Fruit fly (Drosophila melanogaster) whole organism, embryonic: ENCODE results near the gene CG31908.

Experiments
- Antp ChIP-seq: fragments of 200-800 bp; sonication (Bioruptor generic); optimal IDR thresholded peaks from 3 replicates; lab custom pipeline; 2016; ENCODE audit warnings: missing biosample characterization, missing genetic modification characterization
- CG10959 ChIP-seq: fragments of 200-800 bp; sonication (Bioruptor generic); IDR thresholded peaks from 2 replicates; pipeline ENCODE4 v1.3.6; 2022; ENCODE audit warnings: missing biosample characterization, missing genetic modification characterization
- CG11093 ChIP-seq: fragments of 200-800 bp; sonication (Bioruptor generic); IDR thresholded peaks from 3 replicates; pipeline ENCODE4 v1.3.6; 2022; ENCODE audit warnings: missing biosample characterization, missing genetic modification characterization
- CG12104 ChIP-seq: fragments of 200-800 bp; sonication (Bioruptor generic); optimal IDR thresholded peaks from 3 replicates; lab custom pipeline; 2016; ENCODE audit warnings: missing biosample characterization, missing genetic modification characterization
- CG12219 ChIP-seq: fragments of 200-800 bp; sonication (Bioruptor generic); optimal IDR thresholded peaks from 3 replicates; lab custom pipeline; 2018; ENCODE audit warnings: missing biosample characterization, mild to moderate bottlenecking, missing genetic modification characterization
- CG12659 ChIP-seq: fragments of 200-800 bp; sonication (Bioruptor generic); optimal IDR thresholded peaks from 3 replicates; lab custom pipeline; 2017; ENCODE audit warnings: mild to moderate bottlenecking, missing biosample characterization, missing genetic modification reagents, missing genetic modification characterization
- CG13287 ChIP-seq: fragments of 200-800 bp; sonication (Bioruptor generic); IDR thresholded peaks from 2 replicates; pipeline ENCODE4 v1.3.6; 2022; ENCODE audit warnings: missing biosample characterization, missing genetic modification characterization; ENCODE audit not compliant: partially characterized antibody
- CG14667 ChIP-seq: fragments of 200-800 bp; sonication (Bioruptor generic); IDR thresholded peaks from 2 replicates; pipeline ENCODE4 v1.3.6; 2022; ENCODE audit warnings: missing biosample characterization, missing genetic modification characterization
- CG33213 ChIP-seq: fragments of 200-800 bp; sonication (Bioruptor generic); optimal IDR thresholded peaks from 3 replicates; lab custom pipeline; 2016; ENCODE audit warnings: missing biosample characterization, missing genetic modification characterization
- CG33557 ChIP-seq: fragments of 200-800 bp; sonication (Bioruptor generic); optimal IDR thresholded peaks from 2 replicates; lab custom pipeline; 2019; ENCODE audit warnings: missing biosample characterization, mild to moderate bottlenecking, missing genetic modification characterization, moderate library complexity
- CG34422 ChIP-seq: fragments of 200-800 bp; sonication (Bioruptor generic); IDR thresholded peaks from 3 replicates; pipeline ENCODE4 v1.3.6; 2022; ENCODE audit warnings: missing biosample characterization, missing genetic modification characterization
- CG3995 ChIP-seq: fragments of 200-800 bp; sonication (Bioruptor generic); optimal IDR thresholded peaks from 3 replicates; lab custom pipeline; 2016; ENCODE audit warnings: missing biosample characterization, missing genetic modification characterization
- CG8281 ChIP-seq: fragments of 200-800 bp; sonication (Bioruptor generic); optimal IDR thresholded peaks from 2 replicates; lab custom pipeline; 2018; ENCODE audit warnings: missing biosample characterization, mild to moderate bottlenecking, missing genetic modification characterization, moderate library complexity
- CG8290 ChIP-seq, 3 experiments: fragments of 200-800 bp; sonication (Bioruptor generic); optimal IDR thresholded peaks; 2 replicates each; lab custom pipeline; 2016 to 2019; ENCODE audit warnings: missing biosample characterization in 3 of 3, missing genetic modification characterization in 3 of 3, mild to moderate bottlenecking in 2 of 3, moderate library complexity in 1 of 3
- Camta ChIP-seq: fragments of 200-800 bp; sonication (Bioruptor generic); optimal IDR thresholded peaks from 2 replicates; lab custom pipeline; 2016; ENCODE audit warnings: missing biosample characterization, missing genetic modification characterization
- Dip2 ChIP-seq: fragments of 200-800 bp; sonication (Bioruptor generic); IDR thresholded peaks from 2 replicates; pipeline ENCODE4 v1.3.6; 2022; ENCODE audit warnings: missing biosample characterization, missing genetic modification characterization
- Doc3 ChIP-seq: fragments of 200-800 bp; sonication (Bioruptor generic); IDR thresholded peaks from 3 replicates; pipeline ENCODE4 v1.3.6; 2022; ENCODE audit warnings: missing biosample characterization, missing genetic modification characterization; ENCODE audit not compliant: partially characterized antibody
- Dp ChIP-seq: fragments of 200-800 bp; sonication (Bioruptor generic); optimal IDR thresholded peaks from 2 replicates; lab custom pipeline; 2018; ENCODE audit warnings: missing biosample characterization, mild to moderate bottlenecking, missing genetic modification characterization, moderate library complexity
- H15 ChIP-seq: fragments of 200-800 bp; sonication (Bioruptor generic); IDR thresholded peaks from 3 replicates; pipeline ENCODE4 v1.3.6; 2022; ENCODE audit warnings: missing biosample characterization, missing genetic modification characterization
- H2.0 ChIP-seq: fragments of 200-800 bp; sonication (Bioruptor generic); IDR thresholded peaks from 2 replicates; pipeline ENCODE4 v1.3.6; 2022; ENCODE audit warnings: missing biosample characterization, missing genetic modification characterization
- HLH54F ChIP-seq: fragments of 200-800 bp; sonication (Bioruptor generic); optimal IDR thresholded peaks from 3 replicates; lab custom pipeline; 2016; ENCODE audit warnings: missing biosample characterization, missing genetic modification characterization
- Hr51 ChIP-seq, 2 experiments: fragments of 200-800 bp; sonication (Bioruptor generic); optimal IDR thresholded peaks; 2 replicates in 1 of 2; 3 replicates in 1 of 2; lab custom pipeline; 2016 to 2018; ENCODE audit warnings: missing biosample characterization in 2 of 2, missing genetic modification characterization in 2 of 2, mild to moderate bottlenecking in 1 of 2, moderate library complexity in 1 of 2
- Lpt ChIP-seq: fragments of >200 bp; optimal IDR thresholded peaks from 2 replicates; lab custom pipeline; 2018; ENCODE audit warnings: missing biosample characterization, missing genetic modification characterization
- Mad ChIP-seq: fragments of 200-800 bp; sonication (Bioruptor generic); optimal IDR thresholded peaks from 2 replicates; lab custom pipeline; 2016; ENCODE audit warnings: missing biosample characterization, missing genetic modification characterization
- Xrp1 ChIP-seq: fragments of 200-800 bp; sonication (Bioruptor generic); IDR thresholded peaks from 2 replicates; pipeline ENCODE4 v1.3.6; 2022; ENCODE audit warnings: missing biosample characterization, missing genetic modification characterization
- ap ChIP-seq: fragments of 200-800 bp; sonication (Bioruptor generic); IDR thresholded peaks from 2 replicates; pipeline ENCODE4 v1.3.6; 2022; ENCODE audit warnings: missing biosample characterization, missing genetic modification characterization
- ash1 ChIP-seq: fragments of 200-800 bp; sonication (Bioruptor generic); optimal IDR thresholded peaks from 2 replicates; lab custom pipeline; 2018; ENCODE audit warnings: missing biosample characterization, mild to moderate bottlenecking, missing genetic modification characterization
- corto ChIP-seq: fragments of 200-800 bp; sonication (Bioruptor generic); optimal IDR thresholded peaks from 2 replicates; lab custom pipeline; 2016; ENCODE audit warnings: missing biosample characterization, mild to moderate bottlenecking, missing genetic modification characterization, moderate library complexity
- cwo ChIP-seq: fragments of 200-800 bp; sonication (Bioruptor generic); optimal IDR thresholded peaks from 3 replicates; lab custom pipeline; 2017; ENCODE audit warnings: missing biosample characterization, missing genetic modification characterization, mild to moderate bottlenecking, moderate library complexity, missing genetic modification reagents
- dan ChIP-seq: fragments of 200-800 bp; sonication (Bioruptor generic); IDR thresholded peaks from 2 replicates; pipeline ENCODE4 v1.3.6; 2022; ENCODE audit warnings: missing biosample characterization, missing genetic modification characterization
- dpn ChIP-seq, 2 experiments: fragments of 200-800 bp; sonication (Bioruptor generic); optimal IDR thresholded peaks; 3 replicates each; lab custom pipeline; 2016; ENCODE audit warnings: missing biosample characterization in 2 of 2, missing genetic modification characterization in 2 of 2
- eyg ChIP-seq: fragments of 200-800 bp; sonication (Bioruptor generic); optimal IDR thresholded peaks from 3 replicates; lab custom pipeline; 2016; ENCODE audit warnings: missing biosample characterization, missing genetic modification characterization
- ftz-f1 ChIP-seq: fragments of 200-800 bp; sonication (Bioruptor generic); optimal IDR thresholded peaks from 2 replicates; lab custom pipeline; 2016; ENCODE audit warnings: missing biosample characterization, missing genetic modification characterization
- gsb-n ChIP-seq: fragments of 200-800 bp; sonication (Bioruptor generic); optimal IDR thresholded peaks from 3 replicates; lab custom pipeline; 2018; ENCODE audit warnings: missing biosample characterization, mild to moderate bottlenecking, missing genetic modification characterization
- h ChIP-seq: fragments of >200 bp; optimal IDR thresholded peaks from 2 replicates; lab custom pipeline; 2017
- jigr1 ChIP-seq: fragments of 200-800 bp; sonication (Bioruptor generic); IDR thresholded peaks from 3 replicates; pipeline ENCODE4 v1.3.6; 2022; ENCODE audit warnings: missing biosample characterization, missing genetic modification characterization
- kah ChIP-seq: fragments of 200-800 bp; sonication (Bioruptor generic); optimal IDR thresholded peaks from 2 replicates; lab custom pipeline; 2018; ENCODE audit warnings: missing biosample characterization, mild to moderate bottlenecking, missing genetic modification characterization
- lbe ChIP-seq: fragments of 200-800 bp; sonication (Bioruptor generic); optimal IDR thresholded peaks from 2 replicates; lab custom pipeline; 2016; ENCODE audit warnings: missing biosample characterization, mild to moderate bottlenecking, missing genetic modification characterization
- lola ChIP-seq, 3 experiments: fragments of >200 bp in 2 of 3; fragments of 200-800 bp in 1 of 3; sonication (Bioruptor generic) in 1 of 3; optimal IDR thresholded peaks; 2 replicates each; lab custom pipeline; 2017 to 2019; ENCODE audit warnings: missing biosample characterization in 3 of 3, missing genetic modification characterization in 3 of 3, mild to moderate bottlenecking in 1 of 3, moderate library complexity in 1 of 3
- mirr ChIP-seq: fragments of 200-800 bp; sonication (Bioruptor generic); optimal IDR thresholded peaks from 3 replicates; lab custom pipeline; 2018; ENCODE audit warnings: missing biosample characterization, mild to moderate bottlenecking, missing genetic modification characterization
- mld ChIP-seq: fragments of 200-800 bp; sonication (Bioruptor generic); IDR thresholded peaks from 3 replicates; pipeline ENCODE4 v1.3.6; 2022; ENCODE audit warnings: missing biosample characterization, missing genetic modification characterization; ENCODE audit not compliant: partially characterized antibody
- nau ChIP-seq: fragments of 200-800 bp; sonication (Bioruptor generic); optimal IDR thresholded peaks from 3 replicates; lab custom pipeline; 2017; ENCODE audit warnings: missing biosample characterization, mild to moderate bottlenecking, missing genetic modification characterization, missing genetic modification reagents
- pum ChIP-seq: fragments of 200-800 bp; sonication (Bioruptor generic); optimal IDR thresholded peaks from 2 replicates; lab custom pipeline; 2016; ENCODE audit warnings: missing biosample characterization, missing genetic modification characterization
- sima ChIP-seq: fragments of 200-800 bp; sonication (Bioruptor generic); optimal IDR thresholded peaks from 2 replicates; lab custom pipeline; 2016; ENCODE audit warnings: missing biosample characterization, missing genetic modification characterization
- slbo ChIP-seq: fragments of 200-800 bp; sonication (Bioruptor generic); IDR thresholded peaks from 2 replicates; pipeline ENCODE4 v1.3.6; 2022; ENCODE audit warnings: missing biosample characterization, missing genetic modification characterization
- sqz ChIP-seq: fragments of 200-800 bp; sonication (Bioruptor generic); optimal IDR thresholded peaks from 3 replicates; lab custom pipeline; 2018; ENCODE audit warnings: missing biosample characterization, mild to moderate bottlenecking, missing genetic modification characterization
- tll ChIP-seq, 2 experiments: fragments of 200-800 bp in 1 of 2; fragments of >200 bp in 1 of 2; sonication (Bioruptor generic) in 1 of 2; optimal IDR thresholded peaks; 2 replicates each; lab custom pipeline; 2017 to 2019; ENCODE audit warnings: missing biosample characterization in 2 of 2, missing genetic modification characterization in 2 of 2, mild to moderate bottlenecking in 1 of 2, moderate library complexity in 1 of 2
- vnd ChIP-seq: fragments of 200-800 bp; sonication (Bioruptor generic); IDR thresholded peaks from 3 replicates; pipeline ENCODE4 v1.3.6; 2022; ENCODE audit warnings: missing biosample characterization, missing genetic modification characterization; ENCODE audit not compliant: partially characterized antibody
- zfh1 ChIP-seq: fragments of 200-800 bp; sonication (Bioruptor generic); IDR thresholded peaks from 3 replicates; pipeline ENCODE4 v1.3.6; 2022; ENCODE audit warnings: missing biosample characterization, missing genetic modification characterization

The CG31908 gene

DNA sequence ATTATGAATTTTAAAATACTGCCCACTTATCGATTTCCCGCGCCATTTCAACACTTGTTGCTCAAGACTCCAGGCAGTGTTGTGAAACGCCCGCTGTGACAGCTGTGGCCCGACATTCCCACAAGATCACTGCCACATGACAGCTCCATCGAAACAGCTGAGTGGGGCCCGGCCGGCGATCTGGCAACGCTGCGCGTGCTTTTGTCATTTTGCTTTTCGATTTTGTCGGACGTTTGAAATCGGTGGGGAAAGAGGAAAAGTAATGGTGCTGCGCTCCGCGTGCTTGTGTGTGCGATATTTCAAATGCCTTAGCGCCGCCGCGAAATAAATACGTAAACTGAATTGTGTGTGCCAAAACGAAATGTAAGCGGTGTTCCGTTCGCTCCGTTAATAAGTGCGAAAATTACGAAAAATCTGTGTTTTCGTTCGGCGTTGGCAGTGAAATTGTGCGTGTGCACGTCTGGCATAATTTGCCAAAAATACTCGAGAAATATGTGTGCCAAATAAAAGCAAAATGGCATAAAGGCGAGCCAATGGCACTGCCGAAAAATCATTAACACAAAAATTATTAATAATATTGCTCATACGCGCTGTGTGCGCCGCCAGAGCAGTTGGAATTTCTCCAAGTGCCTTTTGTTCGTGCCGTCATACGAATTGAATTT is 15.1 kb upstream of the CG31908 start (continued):
- no peak; the same call in none of the 2 replicates for TF ChIP-seq H2.0 (GFP tag; lab: Robert Waterston, UW)
- peak; percentile 12 for TF ChIP-seq CG12104 (GFP tag; lab: Kevin White, UChicago)
- peak; percentile 85 for TF ChIP-seq CG13287 (GFP tag; lab: Robert Waterston, UW)
- TF ChIP-seq H15 (GFP tag; lab: Robert Waterston, UW) = peak; percentile 26; the same call in 1 of the 3 replicates
- TF ChIP-seq Mad = peak; percentile 59
- TF ChIP-seq ap = no peak
- no peak for TF ChIP-seq dan (GFP tag; lab: Robert Waterston, UW)
- TF ChIP-seq Dip2 (GFP tag; lab: Robert Waterston, UW) = no peak
- no peak for TF ChIP-seq Xrp1 (GFP tag; lab: Robert Waterston, UW)
- TF ChIP-seq CG12659 (GFP tag; lab: Kevin White, UChicago) = peak; percentile 93
- peak; percentile 10 for TF ChIP-seq CG33557
- TF ChIP-seq sqz = no peak
- no peak for TF ChIP-seq CG8281 (tag; lab: Kevin White, UChicago)
- no peak for TF ChIP-seq Lpt (GFP tag; lab: Kevin White, UChicago)
- peak; percentile 41 to 50 for TF ChIP-seq Hr51 (GFP tag; optimal IDR thresholded peaks at IDR 0.05; lab: Kevin White, UChicago)
- peak; percentile 1 for TF ChIP-seq CG8290 (GFP tag; optimal IDR thresholded peaks at IDR 0.05; lab: Kevin White, UChicago)
- peak in 1 of 2 experiments; percentile 89 for TF ChIP-seq CG8290 (tag; optimal IDR thresholded peaks at IDR 0.05; lab: Kevin White, UChicago)
- peak in 1 of 2 experiments; percentile 2 for TF ChIP-seq tll (GFP tag; optimal IDR thresholded peaks at IDR 0.05; lab: Kevin White, UChicago)
- peak; percentile 62 for TF ChIP-seq ftz-f1 (GFP tag; lab: Kevin White, UChicago)
- TF ChIP-seq HLH54F = peak; percentile 34
- TF ChIP-seq CG3995 (GFP tag; lab: Kevin White, UChicago) = peak; percentile 9
- peak; percentile 26 for TF ChIP-seq nau
- TF ChIP-seq kah (GFP tag; lab: Kevin White, UChicago) = peak; percentile 92
- peak; percentile 52 for TF ChIP-seq ash1 (GFP tag; lab: Kevin White, UChicago)
- TF ChIP-seq zfh1 (GFP tag; lab: Robert Waterston, UW) = peak; percentile 32; the same call in 1 of the 3 replicates
- TF ChIP-seq pum (GFP tag; lab: Kevin White, UChicago) = peak; percentile 32
- TF ChIP-seq CG10959 = no peak
- 0 out of 3 replicates have a peak, but pooled peaks have one; percentile 61 for TF ChIP-seq jigr1 (GFP tag; lab: Robert Waterston, UW)
- TF ChIP-seq sima (GFP tag; lab: Kevin White, UChicago) = no peak
- TF ChIP-seq Doc3 (GFP tag; lab: Robert Waterston, UW) = peak; percentile 47; the same call in 2 of the 3 replicates
- peak; percentile 43 for TF ChIP-seq CG12219 (GFP tag; lab: Kevin White, UChicago)
- peak; percentile 42; the same call in 1 of the 3 replicates for TF ChIP-seq vnd (GFP tag; lab: Robert Waterston, UW)
- no peak for TF ChIP-seq corto (GFP tag; lab: Kevin White, UChicago)
- peak; percentile 51 for TF ChIP-seq Antp (GFP tag; lab: Kevin White, UChicago)
- no peak for TF ChIP-seq cwo (GFP tag; lab: Kevin White, UChicago)
- peak; percentile 44 for TF ChIP-seq lbe (GFP tag; lab: Kevin White, UChicago)
- TF ChIP-seq Camta (GFP tag; lab: Kevin White, UChicago) = no peak
- no peak for TF ChIP-seq h (lab: Kevin White, UChicago)
- peak; percentile 37 for TF ChIP-seq CG33213 (GFP tag; lab: Kevin White, UChicago)
- no peak for TF ChIP-seq mld
- no peak; the same call in 2 of the 3 replicates for TF ChIP-seq CG11093 (GFP tag; lab: Robert Waterston, UW)
- TF ChIP-seq slbo (GFP tag; lab: Robert Waterston, UW) = peak; percentile 75
- peak; percentile 58 for TF ChIP-seq mirr (GFP tag; lab: Kevin White, UChicago)
- no peak for TF ChIP-seq gsb-n
- peak; percentile 98 for TF ChIP-seq Dp (GFP tag; lab: Kevin White, UChicago)
- TF ChIP-seq dpn (GFP tag; optimal IDR thresholded peaks at IDR 0.05; lab: Kevin White, UChicago) = peak; percentile 42 to 57
- no peak for TF ChIP-seq eyg (GFP tag; lab: Kevin White, UChicago)
- peak; percentile 87 for TF ChIP-seq CG34422
- no peak for TF ChIP-seq CG14667 (GFP tag; lab: Robert Waterston, UW)
- TF ChIP-seq lola (GFP tag; optimal IDR thresholded peaks at IDR 0.05; lab: Kevin White, UChicago) = no peak
